Worm (Caenorhabditis elegans): ENCODE measurements around the gene clec-61.

clec-61 gene

DNA sequence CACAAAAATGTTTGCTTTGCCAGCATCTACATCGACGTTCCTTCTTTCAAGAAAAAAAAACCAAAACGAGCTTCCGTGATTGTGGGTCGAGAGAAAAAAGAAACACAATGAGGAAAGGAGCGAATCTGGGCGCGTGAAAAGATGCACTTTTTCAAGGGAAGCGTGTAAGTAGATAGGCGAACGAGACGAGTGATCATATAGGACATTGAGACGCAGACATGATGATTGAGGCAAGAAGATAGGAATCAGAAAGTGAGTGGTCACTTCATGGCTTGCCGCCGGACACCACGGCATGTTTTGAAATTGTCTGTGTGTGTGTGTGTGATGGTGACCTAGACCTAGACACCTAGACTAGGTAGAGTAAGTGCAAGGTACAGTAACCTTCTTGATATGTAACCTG lies 11.2 kb upstream of the clec-61 start:
- TF ChIP-seq F52B5.7 (tag; optimal IDR thresholded peaks at IDR 0.05) (no peak), let-607 (tag; optimal IDR thresholded peaks at IDR 0.05) (no peak), hmg-1.2 (GFP tag; IDR thresholded peaks at IDR 0.05) (peak; percentile 68; the same call in 1 of the 2 replicates), madf-8 (GFP tag; conservative IDR thresholded peaks at IDR 0.05) (no peak), zim-3 (tag; optimal IDR thresholded peaks at IDR 0.05) (no peak), Y53G8AR.9 (GFP tag; conservative IDR thresholded peaks at IDR 0.05) (no peak), mxl-1 (tag; optimal IDR thresholded peaks at IDR 0.05) (no peak), hrde-1 (tag; optimal IDR thresholded peaks at IDR 0.05; ENCODE audit: borderline replicate concordance) (no peak), F37B4.10 (GFP tag; IDR thresholded peaks at IDR 0.05) (no peak), nhr-80 (tag; optimal IDR thresholded peaks at IDR 0.05) (peak; percentile 17), ceh-40 (GFP tag; IDR thresholded peaks at IDR 0.05) (no peak), F49E8.2 (tag; optimal IDR thresholded peaks at IDR 0.05; ENCODE audit: insufficient read depth) (no peak), F55B11.4 (tag; optimal IDR thresholded peaks at IDR 0.05; ENCODE audit: borderline replicate concordance, insufficient read depth) (no peak), ztf-28 (GFP tag; IDR thresholded peaks at IDR 0.05) (no peak), F33H1.4 (GFP tag; IDR thresholded peaks at IDR 0.05) (no peak), zfh-2 (GFP tag; conservative IDR thresholded peaks at IDR 0.05) (0 out of 2 replicates have a peak, but pooled peaks have one; percentile 17)

DNA sequence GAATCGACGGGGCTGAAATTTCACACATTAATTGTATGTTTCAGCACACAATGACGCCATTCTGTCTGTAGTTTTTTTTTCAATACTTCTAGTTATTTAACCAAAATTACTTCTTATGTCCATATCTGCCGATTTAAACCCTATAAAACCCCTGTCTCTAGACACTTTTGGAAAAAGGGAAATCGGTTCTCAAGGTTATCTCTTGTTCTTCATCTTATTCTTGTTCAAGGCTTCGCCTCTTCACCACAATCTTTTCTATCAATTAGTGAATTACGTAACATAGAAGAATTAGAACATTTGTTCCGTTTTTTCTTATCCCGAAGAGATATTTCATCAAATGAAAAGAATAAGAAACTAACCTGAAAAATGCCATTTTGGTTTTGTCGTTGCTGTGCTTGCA lies 10.3 kb upstream of the clec-61 start:
- TF ChIP-seq F39B2.1 (GFP tag; IDR thresholded peaks at IDR 0.05) = no peak
- TF ChIP-seq hmg-20 (GFP tag; IDR thresholded peaks at IDR 0.05) = no peak
- no peak for TF ChIP-seq Y53G8AR.9 (GFP tag; conservative IDR thresholded peaks at IDR 0.05)

DNA sequence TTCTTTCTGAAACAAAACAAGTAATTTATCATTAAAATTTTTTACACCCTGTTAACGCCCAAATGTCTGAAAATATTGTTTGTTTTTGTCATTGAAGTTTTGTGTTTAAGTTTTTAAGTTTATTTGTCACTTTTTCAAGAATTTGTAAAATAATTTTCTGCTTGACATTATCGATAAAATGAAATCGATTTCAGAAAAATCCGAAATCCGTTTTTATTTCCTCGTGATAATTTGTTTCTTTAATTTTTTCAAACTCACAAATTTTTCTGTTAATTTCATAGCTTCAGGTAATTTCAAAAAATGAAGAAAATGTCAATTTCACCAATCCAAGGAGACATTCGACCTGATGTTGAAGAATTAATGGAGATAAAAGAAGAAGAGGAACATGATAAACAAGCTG lies 5.6 kb upstream of the clec-61 start, which contains the start of gene ZK666.12:
Gene ZK666.12, plus strand, starts transcription at position 301 of the 400 bp plus-strand sequence.
- TF ChIP-seq tlf-1 (GFP tag; optimal IDR thresholded peaks at IDR 0.05) (no peak), Y56A3A.18 (GFP tag; IDR thresholded peaks at IDR 0.05) (no peak), attf-6 (GFP tag; IDR thresholded peaks at IDR 0.05) (no peak), aptf-2 (GFP tag; conservative IDR thresholded peaks at IDR 0.05) (no peak), pbrm-1 (GFP tag; IDR thresholded peaks at IDR 0.05) (no peak), repo-1 (tag; optimal IDR thresholded peaks at IDR 0.05) (no peak), sdz-38 (tag; optimal IDR thresholded peaks at IDR 0.05) (no peak), mes-4 (tag; optimal IDR thresholded peaks at IDR 0.05) (no peak), snpc-4 (GFP tag; optimal IDR thresholded peaks at IDR 0.05) (no peak), snpc-4 (tag; optimal IDR thresholded peaks at IDR 0.05) (no peak), lin-26 (GFP tag; IDR thresholded peaks at IDR 0.05) (no peak), lir-1 (GFP tag; conservative IDR thresholded peaks at IDR 0.05) (no peak), mel-28 (tag; optimal IDR thresholded peaks at IDR 0.05; ENCODE audit: borderline replicate concordance) (no peak), ztf-26 (tag; optimal IDR thresholded peaks at IDR 0.05) (no peak), fkh-3 (tag; optimal IDR thresholded peaks at IDR 0.05) (no peak), K11D2.4 (GFP tag; IDR thresholded peaks at IDR 0.05) (no peak), tbx-9 (tag; optimal IDR thresholded peaks at IDR 0.05; ENCODE audit: borderline replicate concordance) (no peak), C17E4.6 (GFP tag; IDR thresholded peaks at IDR 0.05) (no peak), cebp-2 (GFP tag; IDR thresholded peaks at IDR 0.05) (no peak), atf-7 (tag; optimal IDR thresholded peaks at IDR 0.05) (no peak)

Data from whole organism, young adult.